Fruit fly (Drosophila melanogaster) S2 (cell line): Measurements from ENCODE around the gene CG13775.

Experiments
- CG8478 ChIP-seq: fragments of >200 bp; optimal IDR thresholded peaks from 2 replicates; lab custom pipeline; 2018
- CTCF ChIP-seq, 2 experiments: fragments of >200 bp; optimal IDR thresholded peaks; 2 replicates each; lab custom pipeline; 2018

dm6 chr2L:6966309-6966708 is 9.6 kb upstream of the CG13775 start:
- TF ChIP-seq CTCF (optimal IDR thresholded peaks at IDR 0.05; lab: Kevin White, UChicago) (no peak), CG8478 (lab: Kevin White, UChicago) (no peak)
